Worm (Caenorhabditis elegans) whole organism, L4/young adult: ENCODE measurements around the gene idh-2.

Experiments
- W03F9.2 ChIP-seq: fragments of 150-350 bp; optimal IDR thresholded peaks from 2 replicates; lab custom pipeline; 2014; ENCODE audit warnings: missing biosample characterization, missing genetic modification characterization
- dao-5 ChIP-seq: sonication (generic microtip); optimal IDR thresholded peaks from 2 replicates; lab custom pipeline; 2016; ENCODE audit warnings: missing genotype, missing genetic modification characterization, moderate library complexity, missing compliant biosample characterization
- him-1 ChIP-seq: sonication (generic microtip); optimal IDR thresholded peaks from 2 replicates; lab custom pipeline; 2016; ENCODE audit warnings: missing genotype, missing genetic modification reagents, missing genetic modification characterization, missing compliant biosample characterization

DNA sequence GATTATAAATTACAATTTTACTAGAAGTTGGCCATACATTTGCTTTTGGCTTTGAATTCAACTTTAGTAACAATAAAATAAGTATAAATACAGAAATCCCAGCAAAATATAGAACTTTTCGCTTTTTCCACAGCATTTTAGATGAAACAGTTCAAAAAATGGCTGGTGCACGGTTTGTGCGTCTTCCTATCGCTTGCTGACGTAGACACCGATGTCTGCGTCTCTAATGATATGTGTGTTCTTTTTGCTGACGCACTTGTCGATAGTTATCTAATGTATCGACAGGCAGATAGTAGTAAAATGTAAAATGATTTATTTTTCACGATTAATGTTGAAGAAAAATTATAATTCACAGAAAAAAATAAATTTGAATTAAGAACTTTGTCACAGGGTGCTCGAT is 8.8 kb upstream of the idh-2 start, which contains the start of gene hst-2:
- TF ChIP-seq W03F9.2 (tag; lab: Kevin White, UChicago) (peak; percentile 46), him-1 (tag; lab: Kevin White, UChicago) (peak; percentile 42), dao-5 (tag; lab: Kevin White, UChicago) (no peak)
